Worm (Caenorhabditis elegans) whole organism, early embryonic: ENCODE results near the gene F25B5.3.

Experiments used
- ama-1 ChIP-seq: fragments of 150-350 bp; optimal IDR thresholded peaks from 2 replicates; lab custom pipeline; 2014
- flt-1 ChIP-seq: fragments of 200-800 bp; sonication (Bioruptor generic); IDR thresholded peaks from 2 replicates; pipeline ENCODE4 v1.3.6; 2022; ENCODE audit warnings: missing genetic modification characterization, missing compliant biosample characterization

DNA sequence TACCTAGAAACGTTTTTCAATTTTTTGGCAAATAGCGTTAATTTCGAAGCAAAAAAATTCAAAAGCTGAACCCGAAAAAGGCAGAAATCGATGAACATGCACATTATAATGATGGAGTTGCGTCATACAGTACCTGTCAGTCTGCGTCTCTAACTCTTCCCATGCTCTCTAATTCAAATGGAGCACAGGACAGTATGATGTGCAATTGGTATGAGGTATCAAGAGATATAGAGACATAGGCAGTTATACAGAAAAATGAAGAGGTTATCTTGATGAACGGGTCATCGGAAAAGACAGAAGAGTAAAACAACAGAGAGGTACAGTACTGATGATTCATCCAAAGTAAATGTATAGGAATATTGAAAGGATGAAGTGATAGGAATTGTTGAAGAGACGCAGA is 48.0 kb upstream of the F25B5.3 start:
- no peak for TF ChIP-seq ama-1 (lab: Kevin White, UChicago)
- no peak; the same call in 1 of the 2 replicates for TF ChIP-seq flt-1
